Worm (Caenorhabditis elegans) whole organism, midembryonic: ENCODE data around the gene F16B3.2.

Experiments
- T22C8.4 ChIP-seq: fragments of 200-800 bp; sonication (Bioruptor generic); IDR thresholded peaks from 2 replicates; pipeline ENCODE4 v1.3.6; 2022; ENCODE audit warnings: missing genetic modification characterization, missing compliant biosample characterization
- cog-1 ChIP-seq: sonication (generic microtip); optimal IDR thresholded peaks from 2 replicates; lab custom pipeline; 2016; ENCODE audit warnings: missing genetic modification characterization, missing compliant biosample characterization
- flt-1 ChIP-seq: fragments of 200-800 bp; sonication (Bioruptor generic); IDR thresholded peaks from 2 replicates; pipeline ENCODE4 v1.3.6; 2022; ENCODE audit warnings: missing genetic modification characterization, missing compliant biosample characterization
- klf-2 ChIP-seq: fragments of 200-800 bp; sonication (Bioruptor generic); conservative IDR thresholded peaks from 2 replicates; pipeline ENCODE4 v1.3.6; 2022; ENCODE audit warnings: missing genetic modification reagents, missing genetic modification characterization, missing compliant biosample characterization
- tab-1 ChIP-seq: fragments of 200-800 bp; sonication (Bioruptor generic); IDR thresholded peaks from 2 replicates; pipeline ENCODE4 v1.3.6; 2022; ENCODE audit warnings: missing genetic modification characterization, missing compliant biosample characterization
- ztf-23 ChIP-seq: fragments of 200-800 bp; sonication (Bioruptor generic); IDR thresholded peaks from 2 replicates; pipeline ENCODE4 v1.3.6; 2022; ENCODE audit warnings: missing genetic modification reagents, missing genetic modification characterization, missing compliant biosample characterization
- ztf-29 ChIP-seq: fragments of 200-800 bp; sonication (Bioruptor generic); IDR thresholded peaks from 2 replicates; pipeline ENCODE4 v1.3.6; 2022; ENCODE audit warnings: missing genetic modification reagents, missing genetic modification characterization, missing compliant biosample characterization

DNA sequence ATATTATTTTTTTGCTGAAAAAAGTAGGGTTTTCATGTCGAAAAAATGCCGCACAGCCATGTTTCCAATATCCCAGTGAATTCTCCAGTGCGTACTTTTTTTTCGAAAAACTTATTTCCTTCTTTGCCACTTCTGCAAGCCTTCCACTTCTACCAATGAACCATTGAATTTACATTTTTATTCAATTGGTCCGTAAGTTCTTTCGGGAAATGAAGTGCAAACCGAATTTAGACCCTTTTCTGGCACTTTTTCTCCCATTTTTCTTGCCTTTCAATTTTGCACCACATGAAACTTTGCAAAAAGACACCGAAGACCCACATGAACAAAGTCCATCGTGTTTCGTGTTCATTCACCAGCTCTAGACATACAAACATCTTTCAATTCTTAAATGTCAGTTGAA, 27.8 kb downstream of the F16B3.2 start:
- no peak for TF ChIP-seq ztf-29 (GFP tag; lab: Robert Waterston, UW)
- no peak for TF ChIP-seq klf-2 (GFP tag; lab: Robert Waterston, UW)
- TF ChIP-seq tab-1: no peak
- TF ChIP-seq flt-1 (GFP tag; lab: Robert Waterston, UW): no peak
- TF ChIP-seq T22C8.4 (GFP tag; lab: Robert Waterston, UW): no peak
- TF ChIP-seq cog-1 (tag; lab: Kevin White, UChicago): no peak
- TF ChIP-seq ztf-23 (GFP tag; lab: Robert Waterston, UW): no peak
